Worm (Caenorhabditis elegans) whole organism, mixed stage, embryonic: ENCODE measurements around the gene F58F9.8.

Source experiments
- M03D4.4 ChIP-seq: sonication (generic microtip); optimal IDR thresholded peaks from 2 replicates; lab custom pipeline; 2017; ENCODE audit warnings: mild to moderate bottlenecking, missing genetic modification characterization, missing compliant biosample characterization
- bed-3 ChIP-seq: fragments of 200-800 bp; sonication (Bioruptor generic); optimal IDR thresholded peaks from 3 replicates; lab custom pipeline; 2018; ENCODE audit warnings: mild to moderate bottlenecking, missing genetic modification characterization, moderate library complexity, missing compliant biosample characterization
- blmp-1 ChIP-seq: fragments of 150-350 bp; optimal IDR thresholded peaks from 2 replicates; lab custom pipeline; 2014; ENCODE audit warnings: missing biosample characterization, missing genetic modification characterization
- ceh-39 ChIP-seq: fragments of 150-350 bp; optimal IDR thresholded peaks from 2 replicates; lab custom pipeline; 2014; ENCODE audit warnings: missing biosample characterization, missing genetic modification characterization
- ceh-43 ChIP-seq: fragments of 200-800 bp; sonication (Bioruptor generic); optimal IDR thresholded peaks from 2 replicates; lab custom pipeline; 2018; ENCODE audit warnings: mild to moderate bottlenecking, missing genetic modification characterization, moderate library complexity, missing compliant biosample characterization
- ceh-83 ChIP-seq: fragments of 200-800 bp; sonication (Bioruptor generic); optimal IDR thresholded peaks from 2 replicates; lab custom pipeline; 2018; ENCODE audit warnings: mild to moderate bottlenecking, missing genetic modification characterization, missing compliant biosample characterization
- ces-1 ChIP-seq: fragments of 150-350 bp; optimal IDR thresholded peaks from 2 replicates; lab custom pipeline; 2014; ENCODE audit warnings: missing biosample characterization, missing genetic modification reagents, missing genetic modification characterization
- cnd-1 ChIP-seq: fragments of 200-800 bp; sonication (Bioruptor generic); optimal IDR thresholded peaks from 2 replicates; lab custom pipeline; 2018; ENCODE audit warnings: mild to moderate bottlenecking, missing genetic modification characterization, missing compliant biosample characterization
- drap-1 ChIP-seq: fragments of 200-800 bp; sonication (Bioruptor generic); optimal IDR thresholded peaks from 3 replicates; lab custom pipeline; 2018; ENCODE audit warnings: mild to moderate bottlenecking, missing genetic modification characterization, missing compliant biosample characterization
- elt-1 ChIP-seq: sonication (generic microtip); optimal IDR thresholded peaks from 2 replicates; lab custom pipeline; 2017; ENCODE audit warnings: missing genetic modification characterization, mild to moderate bottlenecking, missing compliant biosample characterization, antibody characterized with exemption, moderate library complexity, borderline replicate concordance; ENCODE audit not compliant: insufficient read depth
- elt-3 ChIP-seq: fragments of 150-350 bp; optimal IDR thresholded peaks from 2 replicates; lab custom pipeline; 2014; ENCODE audit warnings: missing biosample characterization, missing genetic modification characterization
- flh-1 ChIP-seq: fragments of 200-800 bp; sonication (Bioruptor generic); optimal IDR thresholded peaks from 2 replicates; lab custom pipeline; 2018; ENCODE audit warnings: mild to moderate bottlenecking, missing genetic modification characterization, moderate library complexity, missing compliant biosample characterization
- ham-2 ChIP-seq: fragments of 200-800 bp; sonication (Bioruptor generic); optimal IDR thresholded peaks from 2 replicates; lab custom pipeline; 2018; ENCODE audit warnings: mild to moderate bottlenecking, missing genetic modification characterization, missing compliant biosample characterization
- hlh-1 ChIP-seq: fragments of 150-350 bp; optimal IDR thresholded peaks from 2 replicates; lab custom pipeline; 2014; ENCODE audit warnings: missing biosample characterization, missing genetic modification reagents, missing genetic modification characterization
- lin-13 ChIP-seq: fragments of 150-350 bp; optimal IDR thresholded peaks from 2 replicates; lab custom pipeline; 2014; ENCODE audit warnings: missing biosample characterization, missing genetic modification characterization
- lin-32 ChIP-seq: fragments of 200-800 bp; sonication (Bioruptor generic); optimal IDR thresholded peaks from 2 replicates; lab custom pipeline; 2018; ENCODE audit warnings: mild to moderate bottlenecking, missing genetic modification characterization, missing compliant biosample characterization
- lsy-2 ChIP-seq: fragments of 150-350 bp; optimal IDR thresholded peaks from 2 replicates; lab custom pipeline; 2014; ENCODE audit warnings: missing biosample characterization, missing genetic modification characterization
- mab-5 ChIP-seq: fragments of 150-350 bp; optimal IDR thresholded peaks from 2 replicates; lab custom pipeline; 2014; ENCODE audit warnings: missing biosample characterization, missing genetic modification characterization
- mep-1 ChIP-seq: fragments of 150-350 bp; optimal IDR thresholded peaks from 2 replicates; lab custom pipeline; 2017; ENCODE audit warnings: missing biosample characterization, missing genetic modification reagents, missing genetic modification characterization, inconsistent platforms
- mls-2 ChIP-seq: sonication (generic microtip); optimal IDR thresholded peaks from 2 replicates; lab custom pipeline; 2016; ENCODE audit warnings: mild to moderate bottlenecking, missing genetic modification characterization, moderate library complexity, missing compliant biosample characterization
- nhr-12 ChIP-seq: fragments of 150-350 bp; optimal IDR thresholded peaks from 2 replicates; lab custom pipeline; 2014; ENCODE audit warnings: missing biosample characterization, missing genetic modification characterization
- nhr-2 ChIP-seq: fragments of 150-350 bp; optimal IDR thresholded peaks from 2 replicates; lab custom pipeline; 2014; ENCODE audit warnings: missing biosample characterization, missing genetic modification characterization
- nhr-237 ChIP-seq: fragments of 150-350 bp; optimal IDR thresholded peaks from 2 replicates; lab custom pipeline; 2014; ENCODE audit warnings: missing biosample characterization, missing genetic modification characterization
- nhr-28 ChIP-seq: fragments of 150-350 bp; optimal IDR thresholded peaks from 2 replicates; lab custom pipeline; 2014; ENCODE audit warnings: missing biosample characterization, missing genetic modification characterization
- nhr-76 ChIP-seq: sonication (generic microtip); optimal IDR thresholded peaks from 2 replicates; lab custom pipeline; 2017; ENCODE audit warnings: missing biosample characterization, missing genetic modification characterization
- pha-4 ChIP-seq: fragments of 150-350 bp; optimal IDR thresholded peaks from 2 replicates; lab custom pipeline; 2018; ENCODE audit warnings: missing biosample characterization, missing genetic modification reagents, missing genetic modification characterization
- sem-2 ChIP-seq: fragments of 200-800 bp; sonication (Bioruptor generic); optimal IDR thresholded peaks from 2 replicates; lab custom pipeline; 2018; ENCODE audit warnings: mild to moderate bottlenecking, missing genetic modification characterization, missing compliant biosample characterization
- snpc-4 ChIP-seq: fragments of 150-350 bp; optimal IDR thresholded peaks from 2 replicates; lab custom pipeline; 2014; ENCODE audit warnings: missing biosample characterization, missing genetic modification characterization
- sptf-1 ChIP-seq: sonication (generic microtip); optimal IDR thresholded peaks from 2 replicates; lab custom pipeline; 2017; ENCODE audit warnings: mild to moderate bottlenecking, missing genetic modification characterization, moderate library complexity, missing compliant biosample characterization
- tbx-8 ChIP-seq: fragments of 200-800 bp; sonication (Bioruptor generic); optimal IDR thresholded peaks from 2 replicates; lab custom pipeline; 2018; ENCODE audit warnings: mild to moderate bottlenecking, missing genetic modification characterization, moderate library complexity, missing compliant biosample characterization
- unc-120 ChIP-seq: sonication (generic microtip); optimal IDR thresholded peaks from 2 replicates; lab custom pipeline; 2017; ENCODE audit warnings: missing genetic modification characterization, missing compliant biosample characterization; ENCODE audit not compliant: poor library complexity, severe bottlenecking
- unc-39 ChIP-seq: fragments of 150-350 bp; optimal IDR thresholded peaks from 2 replicates; lab custom pipeline; 2014; ENCODE audit warnings: missing biosample characterization, missing genetic modification characterization
- zip-8 ChIP-seq: fragments of 150-350 bp; optimal IDR thresholded peaks from 2 replicates; lab custom pipeline; 2014; ENCODE audit warnings: missing biosample characterization, missing genetic modification characterization
- ztf-11 ChIP-seq: fragments of 150-350 bp; optimal IDR thresholded peaks from 2 replicates; lab custom pipeline; 2014; ENCODE audit warnings: missing biosample characterization, missing genetic modification characterization

The F58F9.8 gene

ce11 chrIV:6263244-6263643 is 25.3 kb downstream of the F58F9.8 start, which contains the start of gene srv-28:
Gene srv-28 (minus strand): TSS chrIV:6263344.
- no peak for TF ChIP-seq elt-3 (tag; lab: Kevin White, UChicago)
- no peak for TF ChIP-seq zip-8 (tag; lab: Kevin White, UChicago)
- TF ChIP-seq nhr-2 (tag; lab: Kevin White, UChicago): no peak
- TF ChIP-seq elt-1 (tag; lab: Kevin White, UChicago): no peak
- no peak for TF ChIP-seq lin-32 (GFP tag; lab: Kevin White, UChicago)
- TF ChIP-seq lin-13 (tag; lab: Kevin White, UChicago): no peak
- TF ChIP-seq nhr-12 (tag; lab: Kevin White, UChicago): no peak
- TF ChIP-seq blmp-1 (tag; lab: Kevin White, UChicago): no peak
- no peak for TF ChIP-seq bed-3 (GFP tag; lab: Kevin White, UChicago)
- TF ChIP-seq ceh-39 (tag; lab: Kevin White, UChicago): no peak
- no peak for TF ChIP-seq ces-1 (GFP tag; lab: Kevin White, UChicago)
- TF ChIP-seq M03D4.4: no peak
- no peak for TF ChIP-seq sptf-1 (tag; lab: Kevin White, UChicago)
- no peak for TF ChIP-seq lsy-2 (tag; lab: Kevin White, UChicago)
- TF ChIP-seq flh-1 (GFP tag; lab: Kevin White, UChicago): no peak
- no peak for TF ChIP-seq drap-1
- TF ChIP-seq sem-2 (GFP tag; lab: Kevin White, UChicago): no peak
- no peak for TF ChIP-seq mep-1

ce11 chrIV:6266499-6266898 is 28.5 kb downstream of the F58F9.8 start, which contains the start of gene srv-29:
Gene srv-29 (minus strand): TSS chrIV:6266599.
- TF ChIP-seq bed-3 (GFP tag; lab: Kevin White, UChicago) (no peak), unc-120 (no peak), ztf-11 (no peak), lin-13 (tag; lab: Kevin White, UChicago) (no peak), ceh-83 (no peak), tbx-8 (no peak), nhr-76 (tag; lab: Kevin White, UChicago) (no peak), ces-1 (GFP tag; lab: Kevin White, UChicago) (no peak), blmp-1 (tag; lab: Kevin White, UChicago) (no peak)

ce11 chrIV:6269346-6269745 is 31.4 kb downstream of the F58F9.8 start, which contains the start of gene srv-30:
Gene srv-30 (minus strand): TSS chrIV:6269446.
- TF ChIP-seq ceh-83: no peak
- no peak for TF ChIP-seq ceh-43 (GFP tag; lab: Kevin White, UChicago)
- no peak for TF ChIP-seq nhr-237 (tag; lab: Kevin White, UChicago)
- TF ChIP-seq tbx-8: no peak
- no peak for TF ChIP-seq sem-2 (GFP tag; lab: Kevin White, UChicago)
- TF ChIP-seq lin-13 (tag; lab: Kevin White, UChicago): no peak
- TF ChIP-seq mep-1: no peak
- TF ChIP-seq cnd-1: no peak
- TF ChIP-seq elt-3 (tag; lab: Kevin White, UChicago): no peak
- no peak for TF ChIP-seq snpc-4 (tag; lab: Kevin White, UChicago)
- no peak for TF ChIP-seq ztf-11
- no peak for TF ChIP-seq unc-39
- no peak for TF ChIP-seq lin-32 (GFP tag; lab: Kevin White, UChicago)
- TF ChIP-seq hlh-1 (tag; lab: Kevin White, UChicago): no peak
- no peak for TF ChIP-seq nhr-76 (tag; lab: Kevin White, UChicago)
- TF ChIP-seq flh-1 (GFP tag; lab: Kevin White, UChicago): no peak
- TF ChIP-seq pha-4 (tag; lab: Kevin White, UChicago): no peak
- no peak for TF ChIP-seq ham-2 (GFP tag; lab: Kevin White, UChicago)

- TF ChIP-seq nhr-28: no peak
- TF ChIP-seq lin-13 (tag; lab: Kevin White, UChicago): no peak
- no peak for TF ChIP-seq ceh-83
- TF ChIP-seq ceh-39 (tag; lab: Kevin White, UChicago): no peak
- no peak for TF ChIP-seq elt-1 (tag; lab: Kevin White, UChicago)
- TF ChIP-seq hlh-1 (tag; lab: Kevin White, UChicago): no peak
- no peak for TF ChIP-seq cnd-1
- no peak for TF ChIP-seq unc-120
- TF ChIP-seq blmp-1 (tag; lab: Kevin White, UChicago): no peak
- no peak for TF ChIP-seq ham-2 (GFP tag; lab: Kevin White, UChicago)
- no peak for TF ChIP-seq M03D4.4
- TF ChIP-seq bed-3 (GFP tag; lab: Kevin White, UChicago): no peak
- TF ChIP-seq lsy-2 (tag; lab: Kevin White, UChicago): no peak
- no peak for TF ChIP-seq sptf-1 (tag; lab: Kevin White, UChicago)
- no peak for TF ChIP-seq mab-5 (tag; lab: Kevin White, UChicago)
- TF ChIP-seq nhr-2 (tag; lab: Kevin White, UChicago): no peak
- TF ChIP-seq zip-8 (tag; lab: Kevin White, UChicago): no peak
- TF ChIP-seq mep-1: no peak
- TF ChIP-seq mls-2 (tag; lab: Kevin White, UChicago): no peak
Observed at ce11 chrIV:6271923-6272322, 33.9 kb downstream of the F58F9.8 start, which contains the start of gene srv-31. Gene srv-31 (minus strand): TSS chrIV:6272023.
